Worm (Caenorhabditis elegans) whole organism, L1 larva: ENCODE results near the gene C16D9.8.

Experiments used
- C04F5.9 ChIP-seq: sonication (generic microtip); optimal IDR thresholded peaks from 2 replicates; lab custom pipeline; 2016; ENCODE audit warnings: missing genetic modification characterization, missing compliant biosample characterization
- Y116A8C.19 ChIP-seq: sonication (generic microtip); optimal IDR thresholded peaks from 2 replicates; lab custom pipeline; 2016; ENCODE audit warnings: missing compliant biosample characterization, missing genetic modification characterization, borderline replicate concordance
- aly-2 ChIP-seq: fragments of 150-350 bp; optimal IDR thresholded peaks from 2 replicates; lab custom pipeline; 2014; ENCODE audit warnings: missing biosample characterization, missing genetic modification characterization
- ama-1 ChIP-seq: fragments of 150-350 bp; optimal IDR thresholded peaks from 2 replicates; lab custom pipeline; 2014
- blmp-1 ChIP-seq: fragments of 150-350 bp; optimal IDR thresholded peaks from 2 replicates; lab custom pipeline; 2014; ENCODE audit warnings: missing biosample characterization, missing genetic modification characterization
- ceh-63 ChIP-seq: fragments of 200-800 bp; sonication (Bioruptor generic); optimal IDR thresholded peaks from 2 replicates; lab custom pipeline; 2018; ENCODE audit warnings: mild to moderate bottlenecking, missing genetic modification characterization, missing compliant biosample characterization
- ces-1 ChIP-seq: fragments of 150-350 bp; optimal IDR thresholded peaks from 2 replicates; lab custom pipeline; 2014; ENCODE audit warnings: missing biosample characterization, missing genetic modification reagents, missing genetic modification characterization
- dpl-1 ChIP-seq, 3 experiments: fragments of 150-350 bp in 2 of 3; sonication (generic microtip) in 1 of 3; optimal IDR thresholded peaks; 2 replicates each; lab custom pipeline; 2014 to 2017; ENCODE audit warnings: missing biosample characterization in 3 of 3, missing genetic modification characterization in 3 of 3, missing genetic modification reagents in 3 of 3
- dsc-1 ChIP-seq: sonication (generic microtip); optimal IDR thresholded peaks from 2 replicates; lab custom pipeline; 2016; ENCODE audit warnings: mild to moderate bottlenecking, missing genetic modification characterization, missing compliant biosample characterization
- efl-1 ChIP-seq, 4 experiments: fragments of 150-350 bp; optimal IDR thresholded peaks in 3 of 4; peaks in 1 of 4; 1 replicate in 1 of 4; 2 replicates in 3 of 4; lab custom pipeline; 2014; ENCODE audit warnings: missing biosample characterization in 2 of 4, missing genetic modification characterization in 2 of 4, missing genetic modification reagents in 2 of 4
- egl-13 ChIP-seq: sonication (generic microtip); optimal IDR thresholded peaks from 2 replicates; lab custom pipeline; 2016; ENCODE audit warnings: missing genotype, missing genetic modification reagents, missing genetic modification characterization, missing compliant biosample characterization
- egl-27 ChIP-seq, 2 experiments: fragments of 150-350 bp in 1 of 2; sonication (generic microtip); optimal IDR thresholded peaks; 3 replicates each; lab custom pipeline; 2017 to 2018; ENCODE audit warnings: missing biosample characterization in 2 of 2, missing genetic modification characterization in 2 of 2, missing genetic modification reagents in 2 of 2
- elt-2 ChIP-seq: sonication (generic microtip); optimal IDR thresholded peaks from 2 replicates; lab custom pipeline; 2016; ENCODE audit warnings: missing genetic modification characterization, mild to moderate bottlenecking, inconsistent platforms, missing compliant biosample characterization, missing genetic modification reagents
- fkh-4 ChIP-seq: sonication (generic microtip); optimal IDR thresholded peaks from 2 replicates; lab custom pipeline; 2016; ENCODE audit warnings: missing compliant biosample characterization, missing genetic modification characterization, borderline replicate concordance
- hlh-17 ChIP-seq: fragments of 200-800 bp; sonication (Bioruptor generic); optimal IDR thresholded peaks from 2 replicates; lab custom pipeline; 2018; ENCODE audit warnings: missing genetic modification characterization, mild to moderate bottlenecking, missing compliant biosample characterization, moderate library complexity, borderline replicate concordance
- hlh-4 ChIP-seq: sonication (generic microtip); optimal IDR thresholded peaks from 2 replicates; lab custom pipeline; 2016; ENCODE audit warnings: mild to moderate bottlenecking, missing genetic modification characterization, missing compliant biosample characterization
- hpl-2 ChIP-seq: fragments of 150-350 bp; optimal IDR thresholded peaks from 2 replicates; lab custom pipeline; 2014; ENCODE audit warnings: missing biosample characterization, missing genetic modification reagents, missing genetic modification characterization
- irx-1 ChIP-seq: sonication (generic microtip); optimal IDR thresholded peaks from 2 replicates; lab custom pipeline; 2016; ENCODE audit warnings: missing genetic modification characterization, missing compliant biosample characterization
- jun-1 ChIP-seq: fragments of 150-350 bp; optimal IDR thresholded peaks from 2 replicates; lab custom pipeline; 2014; ENCODE audit warnings: missing biosample characterization, missing genetic modification reagents, missing genetic modification characterization
- lin-14 ChIP-seq: fragments of 200-800 bp; sonication (Bioruptor generic); optimal IDR thresholded peaks from 2 replicates; lab custom pipeline; 2018; ENCODE audit warnings: mild to moderate bottlenecking, missing genetic modification characterization, moderate library complexity, missing compliant biosample characterization
- lin-15B ChIP-seq: fragments of 150-350 bp; sonication (generic microtip); optimal IDR thresholded peaks from 3 replicates; lab custom pipeline; 2014; ENCODE audit warnings: missing biosample characterization, missing genetic modification characterization
- lin-35 ChIP-seq, 2 experiments: fragments of 150-350 bp; optimal IDR thresholded peaks; 2 replicates each; lab custom pipeline; 2014; ENCODE audit warnings: missing biosample characterization in 2 of 2, missing genetic modification characterization in 2 of 2, missing genetic modification reagents in 2 of 2
- lir-3 ChIP-seq: sonication (generic microtip); optimal IDR thresholded peaks from 2 replicates; lab custom pipeline; 2016; ENCODE audit warnings: mild to moderate bottlenecking, missing genetic modification characterization, moderate library complexity, missing compliant biosample characterization; ENCODE audit not compliant: poor library complexity
- lsy-2 ChIP-seq, 2 experiments: fragments of 150-350 bp; optimal IDR thresholded peaks; 2 replicates each; lab custom pipeline; 2014; ENCODE audit warnings: missing biosample characterization in 2 of 2, missing genetic modification characterization in 2 of 2
- mab-9 ChIP-seq: fragments of 200-800 bp; sonication (Bioruptor generic); IDR thresholded peaks from 2 replicates; pipeline ENCODE4 v1.3.6; 2022; ENCODE audit warnings: missing genetic modification reagents, missing genetic modification characterization, missing compliant biosample characterization
- mdl-1 ChIP-seq, 2 experiments: fragments of 150-350 bp; optimal IDR thresholded peaks; 2 replicates each; lab custom pipeline; 2014 to 2017; ENCODE audit warnings: missing biosample characterization in 2 of 2, missing genetic modification characterization in 2 of 2, inconsistent platforms in 1 of 2
- mef-2 ChIP-seq: fragments of 150-350 bp; optimal IDR thresholded peaks from 2 replicates; lab custom pipeline; 2014; ENCODE audit warnings: missing biosample characterization, missing genetic modification characterization
- nhr-11 ChIP-seq: fragments of 150-350 bp; optimal IDR thresholded peaks from 2 replicates; lab custom pipeline; 2014; ENCODE audit warnings: missing biosample characterization, missing genetic modification characterization
- nhr-20 ChIP-seq: sonication (generic microtip); optimal IDR thresholded peaks from 2 replicates; lab custom pipeline; 2016; ENCODE audit warnings: mild to moderate bottlenecking, missing genetic modification characterization, missing compliant biosample characterization
- nhr-237 ChIP-seq: fragments of 150-350 bp; optimal IDR thresholded peaks from 2 replicates; lab custom pipeline; 2014; ENCODE audit warnings: missing biosample characterization, missing genetic modification characterization
- nhr-71 ChIP-seq: sonication (generic microtip); optimal IDR thresholded peaks from 2 replicates; lab custom pipeline; 2016; ENCODE audit warnings: mild to moderate bottlenecking, missing genetic modification characterization, moderate library complexity, missing compliant biosample characterization
- nhr-77 ChIP-seq: fragments of 150-350 bp; optimal IDR thresholded peaks from 2 replicates; lab custom pipeline; 2014; ENCODE audit warnings: missing biosample characterization, missing genetic modification characterization
- nhr-85 ChIP-seq: sonication (generic microtip); peaks from one replicate; lab custom pipeline; 2016; ENCODE audit warnings: missing genetic modification characterization, inconsistent platforms, missing compliant biosample characterization
- pqm-1 ChIP-seq: sonication (generic microtip); optimal IDR thresholded peaks from 3 replicates; lab custom pipeline; 2017; ENCODE audit warnings: missing biosample characterization, missing genetic modification characterization
- rnt-1 ChIP-seq: sonication (generic microtip); optimal IDR thresholded peaks from 2 replicates; lab custom pipeline; 2016; ENCODE audit warnings: mild to moderate bottlenecking, missing genetic modification characterization, moderate library complexity, missing compliant biosample characterization
- snu-23 ChIP-seq: sonication (generic microtip); optimal IDR thresholded peaks from 2 replicates; lab custom pipeline; 2016; ENCODE audit warnings: missing genetic modification characterization, missing compliant biosample characterization
- sox-4 ChIP-seq: sonication (generic microtip); optimal IDR thresholded peaks from 2 replicates; lab custom pipeline; 2016; ENCODE audit warnings: missing genetic modification characterization, missing compliant biosample characterization
- sup-37 ChIP-seq: fragments of 200-800 bp; sonication (Bioruptor generic); optimal IDR thresholded peaks from 2 replicates; lab custom pipeline; 2018; ENCODE audit warnings: mild to moderate bottlenecking, missing genetic modification characterization, missing compliant biosample characterization
- unc-30 ChIP-seq: sonication (generic microtip); optimal IDR thresholded peaks from 2 replicates; lab custom pipeline; 2017; ENCODE audit warnings: missing biosample characterization, missing genetic modification characterization
- unc-62 ChIP-seq: fragments of 150-350 bp; optimal IDR thresholded peaks from 2 replicates; lab custom pipeline; 2014; ENCODE audit warnings: missing biosample characterization, missing genetic modification reagents, missing genetic modification characterization
- unc-86 ChIP-seq: sonication (generic microtip); optimal IDR thresholded peaks from 2 replicates; lab custom pipeline; 2016; ENCODE audit warnings: missing genetic modification characterization, missing compliant biosample characterization
- vab-15 ChIP-seq: sonication (generic microtip); optimal IDR thresholded peaks from 2 replicates; lab custom pipeline; 2017; ENCODE audit warnings: missing genotype, mild to moderate bottlenecking, missing genetic modification characterization, missing compliant biosample characterization
- zag-1 ChIP-seq: fragments of 150-350 bp; optimal IDR thresholded peaks from 2 replicates; lab custom pipeline; 2014; ENCODE audit warnings: missing biosample characterization, missing genetic modification characterization
- zip-4 ChIP-seq: fragments of 200-800 bp; sonication (Bioruptor generic); optimal IDR thresholded peaks from 2 replicates; lab custom pipeline; 2018; ENCODE audit warnings: mild to moderate bottlenecking, missing genetic modification characterization, moderate library complexity, missing compliant biosample characterization

Gene C16D9.8

DNA sequence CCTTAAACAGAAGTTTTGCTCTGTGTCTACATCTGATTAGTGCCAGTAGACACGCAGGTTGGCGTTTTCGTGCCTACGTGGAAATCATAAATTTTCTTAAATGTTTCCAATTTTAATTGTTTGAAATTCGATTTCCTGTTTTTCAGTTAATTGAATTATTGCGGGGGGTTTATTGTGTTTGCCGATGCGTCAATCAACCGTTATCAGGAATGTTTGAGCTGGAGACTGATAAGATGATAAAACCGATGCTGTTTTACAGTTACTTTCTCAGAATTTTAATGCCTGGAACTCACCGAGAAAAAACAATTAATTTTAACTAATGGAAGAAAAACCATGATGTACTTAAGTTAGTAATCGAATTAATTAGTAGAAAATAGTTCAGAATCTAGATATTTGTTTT is 46.2 kb downstream of the C16D9.8 start:
- TF ChIP-seq sox-4 (no peak), elt-2 (tag; lab: Kevin White, UChicago) (peak; percentile 74), efl-1 (optimal IDR thresholded peaks at IDR 0.05; lab: Kevin White, UChicago) (no peak), efl-1 (GFP tag; optimal IDR thresholded peaks at IDR 0.05 in 1 of 2; lab: Kevin White, UChicago) (peak in 1 of 2 experiments; percentile 58), pqm-1 (peak; percentile 91)
- TF ChIP-seq, all 84 proteins: peak for 3

DNA sequence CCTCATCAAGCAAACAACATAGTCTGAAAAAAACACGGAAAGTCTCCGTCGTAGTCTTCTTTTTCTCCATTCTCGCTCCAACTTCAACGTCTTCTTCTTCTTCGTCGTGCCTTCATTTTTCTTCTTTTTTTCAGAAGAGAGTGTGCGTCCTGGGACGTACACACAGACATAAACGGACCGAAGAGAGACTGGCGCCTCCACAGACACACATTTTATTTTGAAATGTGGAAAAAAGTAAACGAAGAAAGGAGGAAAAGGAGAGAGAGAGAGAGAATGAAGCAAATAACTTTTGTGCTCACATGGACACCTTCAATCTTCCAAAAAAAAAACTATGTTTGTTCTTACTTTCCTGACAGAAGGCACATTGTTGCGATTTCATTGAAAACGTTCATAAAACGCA is 48.2 kb downstream of the C16D9.8 start:
- peak; percentile 49 for TF ChIP-seq lin-14 (GFP tag; lab: Kevin White, UChicago)
- TF ChIP-seq lsy-2 (tag; optimal IDR thresholded peaks at IDR 0.05; lab: Kevin White, UChicago): peak in 1 of 2 experiments; percentile 5
- TF ChIP-seq irx-1 (tag; lab: Kevin White, UChicago): no peak

DNA sequence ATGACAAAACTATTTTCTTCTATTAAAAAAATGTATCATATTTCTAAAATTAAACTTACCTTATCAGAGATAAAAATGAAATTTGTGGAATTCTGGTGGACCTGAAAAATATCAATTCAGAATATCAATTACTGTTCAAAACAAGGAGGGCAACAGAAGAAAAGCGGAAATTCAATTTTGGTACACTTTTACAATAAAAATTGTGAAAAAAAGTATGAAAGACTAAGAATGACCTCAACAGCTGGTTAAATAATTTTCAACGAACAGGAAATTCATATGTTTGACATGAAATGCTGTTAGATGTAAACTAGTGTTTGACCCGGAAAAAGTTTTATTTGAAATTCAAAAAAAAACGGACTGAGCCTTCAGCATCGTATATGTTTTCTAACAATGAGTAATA is 49.5 kb downstream of the C16D9.8 start, which contains the start of gene K07C11.7:
TSS of gene K07C11.7 (minus strand) at position 101 of the 400 bp plus-strand sequence.
- TF ChIP-seq nhr-77 (tag; lab: Kevin White, UChicago) (no peak), sox-4 (no peak), Y116A8C.19 (tag; lab: Kevin White, UChicago) (no peak), hlh-17 (GFP tag; lab: Kevin White, UChicago) (no peak), unc-30 (no peak), egl-27 (tag; optimal IDR thresholded peaks at IDR 0.05; lab: Kevin White, UChicago) (no peak), fkh-4 (tag; lab: Kevin White, UChicago) (no peak), nhr-71 (tag; lab: Kevin White, UChicago) (no peak), dsc-1 (tag; lab: Kevin White, UChicago) (no peak), mef-2 (tag; lab: Kevin White, UChicago) (no peak), vab-15 (tag; lab: Kevin White, UChicago) (no peak), zag-1 (no peak), C04F5.9 (no peak), jun-1 (tag; lab: Kevin White, UChicago) (no peak), nhr-237 (tag; lab: Kevin White, UChicago) (no peak), mdl-1 (tag; optimal IDR thresholded peaks at IDR 0.05; lab: Kevin White, UChicago) (no peak), lir-3 (no peak)

ce11 chrV:8212816-8213215 is 50.5 kb downstream of the C16D9.8 start:
- TF ChIP-seq hpl-2 (GFP tag; lab: Kevin White, UChicago) (no peak), Y116A8C.19 (tag; lab: Kevin White, UChicago) (no peak), jun-1 (tag; lab: Kevin White, UChicago) (no peak), lin-35 (GFP tag; optimal IDR thresholded peaks at IDR 0.05; lab: Kevin White, UChicago) (peak in 1 of 2 experiments; percentile 10), unc-62 (GFP tag; lab: Kevin White, UChicago) (no peak), sup-37 (GFP tag; lab: Kevin White, UChicago) (no peak), nhr-85 (tag; lab: Kevin White, UChicago) (no peak), nhr-11 (no peak), blmp-1 (tag; lab: Kevin White, UChicago) (no peak), ama-1 (lab: Kevin White, UChicago) (no peak), elt-2 (tag; lab: Kevin White, UChicago) (peak; percentile 67)

DNA sequence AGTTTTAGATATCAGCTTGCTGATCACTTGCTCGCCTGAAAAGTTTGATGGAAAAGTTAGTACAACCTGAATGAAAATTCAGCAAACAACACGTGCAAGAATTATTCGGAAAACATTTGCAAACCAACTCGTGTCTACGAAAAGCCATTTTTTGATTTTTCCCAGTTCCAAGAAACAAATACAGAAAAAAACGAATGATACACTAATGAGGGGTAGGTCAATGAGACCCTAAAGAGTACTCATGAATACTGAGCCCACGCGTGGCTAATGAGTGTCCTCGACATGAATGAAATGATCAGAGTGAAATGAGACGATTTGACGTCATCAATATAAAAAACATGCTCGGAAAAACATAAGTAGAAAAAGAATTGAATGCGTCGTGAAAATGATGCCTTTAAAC is 51.4 kb downstream of the C16D9.8 start:
- TF ChIP-seq hlh-4 (peak; percentile 62), snu-23 (GFP tag; lab: Kevin White, UChicago) (no peak), nhr-85 (tag; lab: Kevin White, UChicago) (peak; percentile 47), lin-15B (tag; lab: Kevin White, UChicago) (no peak), lsy-2 (tag; optimal IDR thresholded peaks at IDR 0.05; lab: Kevin White, UChicago) (peak; percentile 11 to 32), nhr-20 (tag; lab: Kevin White, UChicago) (peak; percentile 22), hlh-17 (GFP tag; lab: Kevin White, UChicago) (no peak), egl-27 (tag; optimal IDR thresholded peaks at IDR 0.05; lab: Kevin White, UChicago) (no peak), ceh-63 (GFP tag; lab: Kevin White, UChicago) (no peak), ces-1 (no peak), zip-4 (GFP tag; lab: Kevin White, UChicago) (no peak), dpl-1 (GFP tag; optimal IDR thresholded peaks at IDR 0.05; lab: Kevin White, UChicago) (no peak), aly-2 (tag; lab: Kevin White, UChicago) (no peak), lir-3 (no peak), egl-13 (peak; percentile 52), mab-9 (GFP tag; lab: Robert Waterston, UW) (no peak), fkh-4 (tag; lab: Kevin White, UChicago) (no peak), elt-2 (tag; lab: Kevin White, UChicago) (no peak), vab-15 (tag; lab: Kevin White, UChicago) (no peak), rnt-1 (tag; lab: Kevin White, UChicago) (no peak), unc-86 (tag; lab: Kevin White, UChicago) (peak; percentile 30)
